Fruit fly (Drosophila melanogaster) whole organism, embryonic: Measurements from ENCODE around the gene IntS4.

Experiments
- B-H1 ChIP-seq: fragments of 200-800 bp; sonication (Bioruptor generic); IDR thresholded peaks from 3 replicates; pipeline ENCODE4 v1.3.6; 2022; ENCODE audit warnings: missing biosample characterization, missing genetic modification characterization
- CG12104 ChIP-seq: fragments of 200-800 bp; sonication (Bioruptor generic); optimal IDR thresholded peaks from 3 replicates; lab custom pipeline; 2016; ENCODE audit warnings: missing biosample characterization, missing genetic modification characterization
- CG12236 ChIP-seq: fragments of 200-800 bp; sonication (Bioruptor generic); optimal IDR thresholded peaks from 2 replicates; lab custom pipeline; 2016; ENCODE audit warnings: missing biosample characterization, missing genetic modification characterization
- CG14441 ChIP-seq: fragments of 200-800 bp; sonication (Bioruptor generic); IDR thresholded peaks from 2 replicates; pipeline ENCODE4 v1.3.6; 2022; ENCODE audit warnings: missing biosample characterization, missing genetic modification characterization
- CG14667 ChIP-seq: fragments of 200-800 bp; sonication (Bioruptor generic); IDR thresholded peaks from 2 replicates; pipeline ENCODE4 v1.3.6; 2022; ENCODE audit warnings: missing biosample characterization, missing genetic modification characterization
- CG14860 ChIP-seq: fragments of 200-800 bp; sonication (Bioruptor generic); IDR thresholded peaks from 3 replicates; pipeline ENCODE4 v1.3.6; 2022; ENCODE audit warnings: missing biosample characterization, missing genetic modification characterization; ENCODE audit not compliant: partially characterized antibody
- CG15696 ChIP-seq: fragments of 200-800 bp; sonication (Bioruptor generic); optimal IDR thresholded peaks from 2 replicates; lab custom pipeline; 2019; ENCODE audit warnings: missing biosample characterization, mild to moderate bottlenecking, missing genetic modification characterization, moderate library complexity
- CG1647 ChIP-seq: fragments of 200-800 bp; sonication (Bioruptor generic); optimal IDR thresholded peaks from 3 replicates; lab custom pipeline; 2016; ENCODE audit warnings: missing biosample characterization, missing genetic modification characterization
- CG16813 ChIP-seq: fragments of 200-800 bp; sonication (Bioruptor generic); IDR thresholded peaks from 3 replicates; pipeline ENCODE4 v1.3.6; 2022; ENCODE audit warnings: missing biosample characterization, missing genetic modification characterization; ENCODE audit not compliant: partially characterized antibody
- CG17612 ChIP-seq: fragments of 200-800 bp; sonication (Bioruptor generic); IDR thresholded peaks from 2 replicates; pipeline ENCODE4 v1.3.6; 2022; ENCODE audit warnings: missing biosample characterization, missing genetic modification characterization
- CG2712 ChIP-seq: fragments of 200-800 bp; optimal IDR thresholded peaks from 3 replicates; lab custom pipeline; 2019; ENCODE audit warnings: missing biosample characterization, mild to moderate bottlenecking, missing genetic modification characterization, moderate library complexity
- CG33557 ChIP-seq: fragments of 200-800 bp; sonication (Bioruptor generic); optimal IDR thresholded peaks from 2 replicates; lab custom pipeline; 2019; ENCODE audit warnings: missing biosample characterization, mild to moderate bottlenecking, missing genetic modification characterization, moderate library complexity
- CG43689 ChIP-seq: fragments of 200-800 bp; sonication (Bioruptor generic); IDR thresholded peaks from 2 replicates; pipeline ENCODE4 v1.3.6; 2022; ENCODE audit warnings: missing biosample characterization, missing genetic modification characterization
- CG4404 ChIP-seq: fragments of 200-800 bp; sonication (Bioruptor generic); IDR thresholded peaks from 2 replicates; pipeline ENCODE4 v1.3.6; 2022; ENCODE audit warnings: missing biosample characterization, missing genetic modification characterization
- CG4617 ChIP-seq: fragments of 200-800 bp; sonication (Bioruptor generic); optimal IDR thresholded peaks from 3 replicates; lab custom pipeline; 2016; ENCODE audit warnings: missing biosample characterization, missing genetic modification characterization, borderline replicate concordance
- CG4707 ChIP-seq: fragments of 200-800 bp; sonication (Bioruptor generic); optimal IDR thresholded peaks from 2 replicates; lab custom pipeline; 2018; ENCODE audit warnings: missing biosample characterization, mild to moderate bottlenecking, missing genetic modification characterization, moderate library complexity
- CG5245 ChIP-seq: fragments of 200-800 bp; sonication (Bioruptor generic); optimal IDR thresholded peaks from 3 replicates; lab custom pipeline; 2016; ENCODE audit warnings: missing biosample characterization, missing genetic modification characterization
- CG6813 ChIP-seq: fragments of 200-800 bp; sonication (Bioruptor generic); optimal IDR thresholded peaks from 2 replicates; lab custom pipeline; 2017; ENCODE audit warnings: missing biosample characterization, missing genetic modification characterization, mild to moderate bottlenecking, moderate library complexity, missing genetic modification reagents
- CG7928 ChIP-seq: fragments of 200-800 bp; sonication (Bioruptor generic); optimal IDR thresholded peaks from 2 replicates; lab custom pipeline; 2017; ENCODE audit warnings: missing biosample characterization, mild to moderate bottlenecking, missing genetic modification characterization
- CG8290 ChIP-seq, 3 experiments: fragments of 200-800 bp; sonication (Bioruptor generic); optimal IDR thresholded peaks; 2 replicates each; lab custom pipeline; 2016 to 2019; ENCODE audit warnings: missing biosample characterization in 3 of 3, missing genetic modification characterization in 3 of 3, mild to moderate bottlenecking in 2 of 3, moderate library complexity in 1 of 3
- CG8924 ChIP-seq: fragments of 200-800 bp; optimal IDR thresholded peaks from 3 replicates; lab custom pipeline; 2019; ENCODE audit warnings: missing biosample characterization, mild to moderate bottlenecking, missing genetic modification characterization, moderate library complexity
- CG9876 ChIP-seq: fragments of 200-800 bp; sonication (Bioruptor generic); optimal IDR thresholded peaks from 2 replicates; lab custom pipeline; 2016; ENCODE audit warnings: missing biosample characterization, missing genetic modification characterization
- MBD-R2 ChIP-seq: fragments of 200-800 bp; sonication (Bioruptor generic); IDR thresholded peaks from 2 replicates; pipeline ENCODE4 v1.3.6; 2022; ENCODE audit warnings: missing biosample characterization, missing genetic modification characterization
- Max ChIP-seq: fragments of 200-800 bp; sonication (Bioruptor generic); optimal IDR thresholded peaks from 2 replicates; lab custom pipeline; 2016; ENCODE audit warnings: missing biosample characterization, mild to moderate bottlenecking, missing genetic modification characterization
- NC2α ChIP-seq: fragments of 200-800 bp; sonication (Bioruptor generic); optimal IDR thresholded peaks from 2 replicates; lab custom pipeline; 2016; ENCODE audit warnings: missing biosample characterization, missing genetic modification characterization
- Nf-YC ChIP-seq: fragments of 200-800 bp; optimal IDR thresholded peaks from 3 replicates; lab custom pipeline; 2019; ENCODE audit warnings: missing biosample characterization, mild to moderate bottlenecking, missing genetic modification characterization, moderate library complexity
- Oaz ChIP-seq: fragments of 200-800 bp; sonication (Bioruptor generic); IDR thresholded peaks from 2 replicates; pipeline ENCODE4 v1.3.6; 2022; ENCODE audit warnings: missing biosample characterization, missing genetic modification characterization
- Sox100B ChIP-seq: fragments of 200-800 bp; sonication (Bioruptor generic); optimal IDR thresholded peaks from 3 replicates; lab custom pipeline; 2018; ENCODE audit warnings: missing biosample characterization, mild to moderate bottlenecking, missing genetic modification characterization
- Sox102F ChIP-seq: fragments of 200-800 bp; sonication (Bioruptor generic); optimal IDR thresholded peaks from 2 replicates; lab custom pipeline; 2018; ENCODE audit warnings: missing biosample characterization, mild to moderate bottlenecking, missing genetic modification characterization, moderate library complexity
- TFAM ChIP-seq: fragments of 200-800 bp; sonication (Bioruptor generic); optimal IDR thresholded peaks from 2 replicates; lab custom pipeline; 2017; ENCODE audit warnings: missing biosample characterization, missing genetic modification characterization, inconsistent platforms
- bowl ChIP-seq: fragments of 200-800 bp; sonication (Bioruptor generic); IDR thresholded peaks from 2 replicates; pipeline ENCODE4 v1.3.6; 2022; ENCODE audit warnings: missing biosample characterization, missing genetic modification characterization
- cas ChIP-seq: fragments of 200-800 bp; sonication (Bioruptor generic); IDR thresholded peaks from 2 replicates; pipeline ENCODE4 v1.3.6; 2022; ENCODE audit warnings: missing biosample characterization, missing genetic modification characterization
- ci ChIP-seq: fragments of 200-800 bp; sonication (Bioruptor generic); IDR thresholded peaks from 3 replicates; pipeline ENCODE4 v1.3.6; 2022; ENCODE audit warnings: missing biosample characterization, missing genetic modification characterization
- inv ChIP-seq: fragments of 200-800 bp; sonication (Bioruptor generic); IDR thresholded peaks from 2 replicates; pipeline ENCODE4 v1.3.6; 2022; ENCODE audit warnings: missing biosample characterization, missing genetic modification characterization; ENCODE audit not compliant: partially characterized antibody
- kah ChIP-seq: fragments of 200-800 bp; sonication (Bioruptor generic); optimal IDR thresholded peaks from 2 replicates; lab custom pipeline; 2018; ENCODE audit warnings: missing biosample characterization, mild to moderate bottlenecking, missing genetic modification characterization
- klu ChIP-seq: fragments of 200-800 bp; sonication (Bioruptor generic); IDR thresholded peaks from 2 replicates; pipeline ENCODE4 v1.3.6; 2022; ENCODE audit warnings: missing biosample characterization, missing genetic modification characterization
- otp ChIP-seq: fragments of 200-800 bp; sonication (Bioruptor generic); IDR thresholded peaks from 3 replicates; pipeline ENCODE4, ENCODE4 v1.3.6; 2022; ENCODE audit warnings: missing biosample characterization, missing genetic modification characterization
- p53 ChIP-seq: fragments of 200-800 bp; sonication (Bioruptor generic); optimal IDR thresholded peaks from 2 replicates; lab custom pipeline; 2016; ENCODE audit warnings: missing biosample characterization, missing genetic modification characterization
- pan ChIP-seq, 4 experiments: fragments of >200 bp in 3 of 4; fragments of 200-800 bp in 1 of 4; sonication (Bioruptor generic) in 1 of 4; optimal IDR thresholded peaks in 3 of 4; IDR thresholded peaks in 1 of 4; 2 replicates each; pipeline versions ENCODE4 v1.3.6 to Lab custom; 2017 to 2022; ENCODE audit warnings: missing biosample characterization in 2 of 4, missing genetic modification characterization in 2 of 4, mixed read lengths in 1 of 4
- pb ChIP-seq: fragments of 200-800 bp; sonication (Bioruptor generic); optimal IDR thresholded peaks from 3 replicates; lab custom pipeline; 2016; ENCODE audit warnings: missing biosample characterization, missing genetic modification characterization
- prd ChIP-seq, 3 experiments: fragments of >200 bp in 2 of 3; fragments of 200-800 bp in 1 of 3; sonication (Bioruptor generic) in 1 of 3; optimal IDR thresholded peaks in 2 of 3; IDR thresholded peaks in 1 of 3; 2 replicates in 2 of 3; 3 replicates in 1 of 3; pipeline versions ENCODE4 v1.3.6 to Lab custom; 2017 to 2022; ENCODE audit warnings: missing biosample characterization in 1 of 3, missing genetic modification characterization in 1 of 3
- pros ChIP-seq: fragments of 200-800 bp; sonication (Bioruptor generic); optimal IDR thresholded peaks from 3 replicates; lab custom pipeline; 2019; ENCODE audit warnings: missing biosample characterization, mild to moderate bottlenecking, missing genetic modification characterization, moderate library complexity
- rib ChIP-seq: fragments of 200-800 bp; sonication (Bioruptor generic); IDR thresholded peaks from 2 replicates; pipeline ENCODE4 v1.3.6; 2022; ENCODE audit warnings: missing biosample characterization, missing genetic modification characterization
- sug ChIP-seq: fragments of 200-800 bp; optimal IDR thresholded peaks from 2 replicates; lab custom pipeline; 2019; ENCODE audit warnings: missing biosample characterization, mild to moderate bottlenecking, missing genetic modification characterization, moderate library complexity
- tap ChIP-seq: fragments of 200-800 bp; optimal IDR thresholded peaks from 3 replicates; lab custom pipeline; 2019; ENCODE audit warnings: missing biosample characterization, mild to moderate bottlenecking, missing genetic modification characterization, moderate library complexity
- trh ChIP-seq: fragments of 200-800 bp; sonication (Bioruptor generic); optimal IDR thresholded peaks from 2 replicates; lab custom pipeline; 2016; ENCODE audit warnings: missing biosample characterization, missing genetic modification characterization
- zen ChIP-seq: fragments of 200-800 bp; sonication (Bioruptor generic); optimal IDR thresholded peaks from 3 replicates; lab custom pipeline; 2018; ENCODE audit warnings: missing biosample characterization, mild to moderate bottlenecking, missing genetic modification characterization, moderate library complexity

Gene IntS4

dm6 chrX:8561404-8562397 is 3.1 kb upstream of the IntS4 start (continued):
- TF ChIP-seq CG12236, result no peak
- TF ChIP-seq Sox100B (GFP tag; lab: Kevin White, UChicago), result peak; percentile 23
- TF ChIP-seq CG33557 (GFP tag; lab: Kevin White, UChicago), result no peak
- TF ChIP-seq prd (optimal IDR thresholded peaks at IDR 0.05; lab: Kevin White, UChicago), result no peak
- TF ChIP-seq prd (GFP tag; IDR thresholded peaks at IDR 0.05; lab: Robert Waterston, UW), result peak; percentile 37; the same call in 1 of the 3 replicates
- TF ChIP-seq CG5245 (GFP tag; lab: Kevin White, UChicago), result no peak
- TF ChIP-seq Oaz (GFP tag; lab: Robert Waterston, UW), result no peak
- TF ChIP-seq CG7928, result no peak
- TF ChIP-seq CG1647 (GFP tag; lab: Kevin White, UChicago), result no peak
- TF ChIP-seq ci (GFP tag; lab: Robert Waterston, UW), result peak; percentile 72
- TF ChIP-seq B-H1 (GFP tag; lab: Robert Waterston, UW), result no peak
- TF ChIP-seq Nf-YC (tag; lab: Kevin White, UChicago), result no peak
- TF ChIP-seq NC2α (GFP tag; lab: Kevin White, UChicago), result no peak
- TF ChIP-seq trh, result no peak
- no peak for TF ChIP-seq TFAM (GFP tag; lab: Kevin White, UChicago)
- TF ChIP-seq CG15696 (tag; lab: Kevin White, UChicago), result no peak
- no peak for TF ChIP-seq CG12104 (GFP tag; lab: Kevin White, UChicago)
- peak; percentile 80 for TF ChIP-seq zen (tag; lab: Kevin White, UChicago)
- TF ChIP-seq cas (GFP tag; lab: Robert Waterston, UW), result no peak
- TF ChIP-seq CG16813 (GFP tag; lab: Robert Waterston, UW), result peak; percentile 53; the same call in 2 of the 3 replicates
- TF ChIP-seq otp (GFP tag; lab: Robert Waterston, UW), result peak; percentile 60; the same call in 1 of the 3 replicates
- no peak for TF ChIP-seq CG43689
- TF ChIP-seq CG6813, result no peak
- no peak for TF ChIP-seq klu (GFP tag; lab: Robert Waterston, UW)
- TF ChIP-seq pros, result peak; percentile 89
- peak; percentile 33 for TF ChIP-seq sug (tag; lab: Kevin White, UChicago)
- no peak for TF ChIP-seq CG17612 (GFP tag; lab: Robert Waterston, UW)
- no peak for TF ChIP-seq pb (GFP tag; lab: Kevin White, UChicago)
- TF ChIP-seq CG4707 (GFP tag; lab: Kevin White, UChicago), result no peak
- TF ChIP-seq p53 (GFP tag; lab: Kevin White, UChicago), result no peak
- TF ChIP-seq MBD-R2 (GFP tag; lab: Robert Waterston, UW), result no peak; the same call in 1 of the 2 replicates
- no peak for TF ChIP-seq bowl (GFP tag; lab: Robert Waterston, UW)
- no peak for TF ChIP-seq CG14441 (GFP tag; lab: Robert Waterston, UW)
- TF ChIP-seq CG14860, result no peak
- no peak for TF ChIP-seq tap
- no peak for TF ChIP-seq Sox102F
- peak; percentile 33 for TF ChIP-seq Max (GFP tag; lab: Kevin White, UChicago)
- no peak for TF ChIP-seq CG8290 (GFP tag; optimal IDR thresholded peaks at IDR 0.05; lab: Kevin White, UChicago)
- TF ChIP-seq CG8290 (tag; optimal IDR thresholded peaks at IDR 0.05; lab: Kevin White, UChicago), result peak in 1 of 2 experiments; percentile 76
- TF ChIP-seq inv (GFP tag; lab: Robert Waterston, UW), result peak; percentile 30; the same call in 1 of the 2 replicates
- TF ChIP-seq CG2712 (tag; lab: Kevin White, UChicago), result peak; percentile 0
- peak; percentile 11; the same call in 1 of the 2 replicates for TF ChIP-seq CG4404 (GFP tag; lab: Robert Waterston, UW)
- TF ChIP-seq CG9876 (GFP tag; lab: Kevin White, UChicago), result peak; percentile 26
- TF ChIP-seq CG4617 (GFP tag; lab: Kevin White, UChicago), result peak; percentile 0
- TF ChIP-seq CG14667 (GFP tag; lab: Robert Waterston, UW), result no peak
- peak; percentile 24 for TF ChIP-seq rib (GFP tag; lab: Robert Waterston, UW)
- TF ChIP-seq kah, result peak; percentile 99
- peak; percentile 8 for TF ChIP-seq CG8924 (tag; lab: Kevin White, UChicago)
- TF ChIP-seq pan (optimal IDR thresholded peaks at IDR 0.05; lab: Kevin White, UChicago), result no peak
- no peak for TF ChIP-seq pan (GFP tag; optimal IDR thresholded peaks at IDR 0.05 in 1 of 2, IDR thresholded peaks at IDR 0.05 in 1 of 2)
